Worm (Caenorhabditis elegans) whole organism, late embryonic: ENCODE results near the gene nlp-14.

ENCODE experiments used
- C08G9.2 ChIP-seq: sonication (generic microtip); optimal IDR thresholded peaks from 2 replicates; lab custom pipeline; 2016; ENCODE audit warnings: mild to moderate bottlenecking, missing genetic modification characterization, moderate library complexity, missing compliant biosample characterization
- F13H6.1 ChIP-seq: sonication (generic microtip); optimal IDR thresholded peaks from 2 replicates; lab custom pipeline; 2016; ENCODE audit warnings: missing genetic modification characterization, missing compliant biosample characterization
- ceh-45 ChIP-seq: fragments of 200-800 bp; sonication (Bioruptor generic); IDR thresholded peaks from 2 replicates; pipeline ENCODE4 v1.3.6; 2022; ENCODE audit warnings: missing genetic modification reagents, missing genetic modification characterization, missing compliant biosample characterization

DNA sequence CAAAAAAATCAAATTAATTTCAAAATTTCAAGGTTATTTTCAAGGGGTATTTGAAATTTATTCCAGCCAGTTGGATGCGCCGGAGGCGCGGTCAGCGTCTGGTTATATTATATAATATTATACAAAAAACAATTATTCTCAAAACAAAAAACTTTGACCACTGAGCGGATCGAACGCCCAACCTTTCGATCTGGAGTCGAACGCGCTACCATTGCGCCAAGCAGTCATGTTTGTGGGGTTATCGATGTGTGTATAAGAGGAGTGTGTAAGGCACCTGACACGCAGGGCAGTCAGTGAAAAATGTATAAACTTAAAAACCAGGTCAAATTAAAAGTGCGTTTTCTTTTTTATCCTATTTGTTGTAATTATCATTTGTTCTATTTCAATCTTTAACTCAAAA is 24.9 kb upstream of the nlp-14 start:
- no peak for TF ChIP-seq F13H6.1 (tag; lab: Kevin White, UChicago)
- no peak for TF ChIP-seq ceh-45 (GFP tag; lab: Robert Waterston, UW)
- TF ChIP-seq C08G9.2 = no peak
